Worm (Caenorhabditis elegans) whole organism, L1 larva: ENCODE measurements around the gene lin-45.

Experiments used
- C04F5.9 ChIP-seq: sonication (generic microtip); optimal IDR thresholded peaks from 2 replicates; lab custom pipeline; 2016; ENCODE audit warnings: missing genetic modification characterization, missing compliant biosample characterization
- C16A3.4 ChIP-seq: fragments of 150-350 bp; optimal IDR thresholded peaks from 2 replicates; lab custom pipeline; 2014; ENCODE audit warnings: missing biosample characterization, missing genetic modification characterization
- F16B12.6 ChIP-seq: fragments of 150-350 bp; optimal IDR thresholded peaks from 2 replicates; lab custom pipeline; 2014; ENCODE audit warnings: missing biosample characterization, missing genetic modification characterization
- Y116A8C.19 ChIP-seq: sonication (generic microtip); optimal IDR thresholded peaks from 2 replicates; lab custom pipeline; 2016; ENCODE audit warnings: missing compliant biosample characterization, missing genetic modification characterization, borderline replicate concordance
- alr-1 ChIP-seq: fragments of 200-800 bp; sonication (Bioruptor generic); optimal IDR thresholded peaks from 2 replicates; lab custom pipeline; 2018; ENCODE audit warnings: borderline replicate concordance, mild to moderate bottlenecking, missing genetic modification characterization, missing compliant biosample characterization
- aly-2 ChIP-seq: fragments of 150-350 bp; optimal IDR thresholded peaks from 2 replicates; lab custom pipeline; 2014; ENCODE audit warnings: missing biosample characterization, missing genetic modification characterization
- ama-1 ChIP-seq: fragments of 150-350 bp; optimal IDR thresholded peaks from 2 replicates; lab custom pipeline; 2014
- ceh-63 ChIP-seq: fragments of 200-800 bp; sonication (Bioruptor generic); optimal IDR thresholded peaks from 2 replicates; lab custom pipeline; 2018; ENCODE audit warnings: mild to moderate bottlenecking, missing genetic modification characterization, missing compliant biosample characterization
- ceh-8 ChIP-seq: fragments of 200-800 bp; sonication (Bioruptor generic); optimal IDR thresholded peaks from 2 replicates; lab custom pipeline; 2018; ENCODE audit warnings: mild to moderate bottlenecking, missing genetic modification characterization, moderate library complexity, missing compliant biosample characterization
- ceh-82 ChIP-seq, 3 experiments: fragments of 150-350 bp in 1 of 3; sonication (generic microtip) in 2 of 3; optimal IDR thresholded peaks; 2 replicates each; lab custom pipeline; 2014 to 2017; ENCODE audit warnings: missing biosample characterization in 3 of 3, missing genetic modification characterization in 3 of 3
- ceh-88 ChIP-seq: fragments of 200-800 bp; sonication (Bioruptor generic); IDR thresholded peaks from 2 replicates; pipeline ENCODE4 v1.3.6; 2022; ENCODE audit warnings: missing genetic modification characterization, missing compliant biosample characterization
- dpl-1 ChIP-seq, 3 experiments: fragments of 150-350 bp in 2 of 3; sonication (generic microtip) in 1 of 3; optimal IDR thresholded peaks; 2 replicates each; lab custom pipeline; 2014 to 2017; ENCODE audit warnings: missing biosample characterization in 3 of 3, missing genetic modification characterization in 3 of 3, missing genetic modification reagents in 3 of 3
- efl-1 ChIP-seq, 4 experiments: fragments of 150-350 bp; optimal IDR thresholded peaks in 3 of 4; peaks in 1 of 4; 1 replicate in 1 of 4; 2 replicates in 3 of 4; lab custom pipeline; 2014; ENCODE audit warnings: missing biosample characterization in 2 of 4, missing genetic modification characterization in 2 of 4, missing genetic modification reagents in 2 of 4
- efl-3 ChIP-seq: fragments of 200-800 bp; sonication (Bioruptor generic); optimal IDR thresholded peaks from 2 replicates; lab custom pipeline; 2018; ENCODE audit warnings: mild to moderate bottlenecking, missing genetic modification characterization, missing compliant biosample characterization
- egl-13 ChIP-seq: sonication (generic microtip); optimal IDR thresholded peaks from 2 replicates; lab custom pipeline; 2016; ENCODE audit warnings: missing genotype, missing genetic modification reagents, missing genetic modification characterization, missing compliant biosample characterization
- egl-27 ChIP-seq, 2 experiments: fragments of 150-350 bp in 1 of 2; sonication (generic microtip); optimal IDR thresholded peaks; 3 replicates each; lab custom pipeline; 2017 to 2018; ENCODE audit warnings: missing biosample characterization in 2 of 2, missing genetic modification characterization in 2 of 2, missing genetic modification reagents in 2 of 2
- elt-3 ChIP-seq, 6 experiments: fragments of 150-350 bp in 1 of 6; sonication (generic microtip); optimal IDR thresholded peaks; 2 replicates each; lab custom pipeline; 2017 to 2018; ENCODE audit warnings: missing biosample characterization in 6 of 6, missing genetic modification characterization in 6 of 6, inconsistent platforms in 1 of 6
- fkh-10 ChIP-seq: sonication (generic microtip); optimal IDR thresholded peaks from 2 replicates; lab custom pipeline; 2017; ENCODE audit warnings: missing biosample characterization, missing genetic modification reagents, missing genetic modification characterization
- fkh-8 ChIP-seq: sonication (generic microtip); optimal IDR thresholded peaks from 2 replicates; lab custom pipeline; 2016; ENCODE audit warnings: mild to moderate bottlenecking, missing genetic modification characterization, missing compliant biosample characterization
- fos-1 ChIP-seq: fragments of 150-350 bp; optimal IDR thresholded peaks from 2 replicates; lab custom pipeline; 2014; ENCODE audit warnings: missing biosample characterization, missing genetic modification characterization
- grh-1 ChIP-seq: fragments of 200-800 bp; sonication (Bioruptor generic); IDR thresholded peaks from 2 replicates; pipeline ENCODE4 v1.3.6; 2022; ENCODE audit warnings: missing genetic modification reagents, missing genetic modification characterization, missing compliant biosample characterization
- hlh-17 ChIP-seq: fragments of 200-800 bp; sonication (Bioruptor generic); optimal IDR thresholded peaks from 2 replicates; lab custom pipeline; 2018; ENCODE audit warnings: missing genetic modification characterization, mild to moderate bottlenecking, missing compliant biosample characterization, moderate library complexity, borderline replicate concordance
- hlh-4 ChIP-seq: sonication (generic microtip); optimal IDR thresholded peaks from 2 replicates; lab custom pipeline; 2016; ENCODE audit warnings: mild to moderate bottlenecking, missing genetic modification characterization, missing compliant biosample characterization
- isw-1 ChIP-seq: fragments of 200-800 bp; sonication (Bioruptor generic); IDR thresholded peaks from 2 replicates; pipeline ENCODE4 v1.3.6; 2022; ENCODE audit warnings: missing genetic modification characterization, missing compliant biosample characterization
- lin-15B ChIP-seq: fragments of 150-350 bp; sonication (generic microtip); optimal IDR thresholded peaks from 3 replicates; lab custom pipeline; 2014; ENCODE audit warnings: missing biosample characterization, missing genetic modification characterization
- lin-39 ChIP-seq: fragments of 150-350 bp; optimal IDR thresholded peaks from 2 replicates; lab custom pipeline; 2014; ENCODE audit warnings: missing biosample characterization, missing genetic modification reagents, missing genetic modification characterization
- lir-3 ChIP-seq: sonication (generic microtip); optimal IDR thresholded peaks from 2 replicates; lab custom pipeline; 2016; ENCODE audit warnings: mild to moderate bottlenecking, missing genetic modification characterization, moderate library complexity, missing compliant biosample characterization; ENCODE audit not compliant: poor library complexity
- nhr-11 ChIP-seq: fragments of 150-350 bp; optimal IDR thresholded peaks from 2 replicates; lab custom pipeline; 2014; ENCODE audit warnings: missing biosample characterization, missing genetic modification characterization
- nhr-12 ChIP-seq: sonication (generic microtip); optimal IDR thresholded peaks from 2 replicates; lab custom pipeline; 2017; ENCODE audit warnings: missing biosample characterization, missing genetic modification characterization
- nhr-19 ChIP-seq: fragments of 200-800 bp; sonication (Bioruptor generic); conservative IDR thresholded peaks from 2 replicates; pipeline ENCODE4 v1.3.6; 2022; ENCODE audit warnings: missing genetic modification characterization, missing compliant biosample characterization
- nhr-20 ChIP-seq: sonication (generic microtip); optimal IDR thresholded peaks from 2 replicates; lab custom pipeline; 2016; ENCODE audit warnings: mild to moderate bottlenecking, missing genetic modification characterization, missing compliant biosample characterization
- nhr-237 ChIP-seq: fragments of 150-350 bp; optimal IDR thresholded peaks from 2 replicates; lab custom pipeline; 2014; ENCODE audit warnings: missing biosample characterization, missing genetic modification characterization
- nhr-47 ChIP-seq: sonication (generic microtip); optimal IDR thresholded peaks from 2 replicates; lab custom pipeline; 2016; ENCODE audit warnings: mild to moderate bottlenecking, missing genetic modification characterization, moderate library complexity, missing compliant biosample characterization
- nhr-71 ChIP-seq: sonication (generic microtip); optimal IDR thresholded peaks from 2 replicates; lab custom pipeline; 2016; ENCODE audit warnings: mild to moderate bottlenecking, missing genetic modification characterization, moderate library complexity, missing compliant biosample characterization
- nhr-77 ChIP-seq: fragments of 150-350 bp; optimal IDR thresholded peaks from 2 replicates; lab custom pipeline; 2014; ENCODE audit warnings: missing biosample characterization, missing genetic modification characterization
- nhr-84 ChIP-seq: sonication (generic microtip); optimal IDR thresholded peaks from 2 replicates; lab custom pipeline; 2017; ENCODE audit warnings: missing biosample characterization, missing genetic modification characterization
- nhr-85 ChIP-seq: sonication (generic microtip); peaks from one replicate; lab custom pipeline; 2016; ENCODE audit warnings: missing genetic modification characterization, inconsistent platforms, missing compliant biosample characterization
- pag-3 ChIP-seq: sonication (generic microtip); optimal IDR thresholded peaks from 2 replicates; lab custom pipeline; 2017; ENCODE audit warnings: missing genetic modification characterization, mild to moderate bottlenecking, missing compliant biosample characterization, antibody characterized with exemption, borderline replicate concordance; ENCODE audit not compliant: insufficient read depth
- pqm-1 ChIP-seq: sonication (generic microtip); optimal IDR thresholded peaks from 3 replicates; lab custom pipeline; 2017; ENCODE audit warnings: missing biosample characterization, missing genetic modification characterization
- snu-23 ChIP-seq: sonication (generic microtip); optimal IDR thresholded peaks from 2 replicates; lab custom pipeline; 2016; ENCODE audit warnings: missing genetic modification characterization, missing compliant biosample characterization
- sox-4 ChIP-seq: sonication (generic microtip); optimal IDR thresholded peaks from 2 replicates; lab custom pipeline; 2016; ENCODE audit warnings: missing genetic modification characterization, missing compliant biosample characterization
- sptf-1 ChIP-seq: fragments of 150-350 bp; optimal IDR thresholded peaks from 2 replicates; lab custom pipeline; 2014; ENCODE audit warnings: missing biosample characterization, missing genetic modification characterization
- unc-130 ChIP-seq: fragments of 150-350 bp; optimal IDR thresholded peaks from 2 replicates; lab custom pipeline; 2017; ENCODE audit warnings: missing biosample characterization, missing genetic modification characterization, inconsistent platforms
- unc-62 ChIP-seq: fragments of 150-350 bp; optimal IDR thresholded peaks from 2 replicates; lab custom pipeline; 2014; ENCODE audit warnings: missing biosample characterization, missing genetic modification reagents, missing genetic modification characterization
- xbp-1 ChIP-seq: sonication (generic microtip); optimal IDR thresholded peaks from 2 replicates; lab custom pipeline; 2016; ENCODE audit warnings: missing genetic modification characterization, missing compliant biosample characterization
- zip-4 ChIP-seq: fragments of 200-800 bp; sonication (Bioruptor generic); optimal IDR thresholded peaks from 2 replicates; lab custom pipeline; 2018; ENCODE audit warnings: mild to moderate bottlenecking, missing genetic modification characterization, moderate library complexity, missing compliant biosample characterization

lin-45 gene

ce11 chrIV:6757614-6758013 is 9.2 kb upstream of the lin-45 start:
- TF ChIP-seq sox-4 (tag; lab: Kevin White, UChicago) (no peak), hlh-4 (tag; lab: Kevin White, UChicago) (no peak), ceh-8 (GFP tag; lab: Kevin White, UChicago) (no peak)

ce11 chrIV:6757011-6757410 is 8.6 kb upstream of the lin-45 start, which contains the start of gene usp-4:
Gene usp-4, plus strand, starts transcription at chrIV:6757311.
- TF ChIP-seq C16A3.4 (tag; lab: Kevin White, UChicago) (no peak), lin-15B (tag; lab: Kevin White, UChicago) (no peak), nhr-11 (tag; lab: Kevin White, UChicago) (no peak), ceh-82 (tag; optimal IDR thresholded peaks at IDR 0.05; lab: Kevin White, UChicago) (no peak), F16B12.6 (tag; lab: Kevin White, UChicago) (no peak), aly-2 (tag; lab: Kevin White, UChicago) (no peak), nhr-19 (GFP tag; lab: Robert Waterston, UW) (no peak), lir-3 (tag; lab: Kevin White, UChicago) (no peak), ama-1 (lab: Kevin White, UChicago) (no peak), snu-23 (no peak), ceh-8 (GFP tag; lab: Kevin White, UChicago) (no peak), unc-62 (GFP tag; lab: Kevin White, UChicago) (no peak), alr-1 (no peak), elt-3 (tag; optimal IDR thresholded peaks at IDR 0.05; lab: Kevin White, UChicago) (no peak), fos-1 (tag; lab: Kevin White, UChicago) (no peak), C04F5.9 (tag; lab: Kevin White, UChicago) (no peak), lin-39 (tag; lab: Kevin White, UChicago) (no peak), nhr-47 (no peak), Y116A8C.19 (no peak)

ce11 chrIV:6756374-6756773 is 8.0 kb upstream of the lin-45 start:
- peak; percentile 78 for TF ChIP-seq nhr-85
- no peak for TF ChIP-seq unc-62 (GFP tag; lab: Kevin White, UChicago)
- TF ChIP-seq efl-1 (optimal IDR thresholded peaks at IDR 0.05; lab: Kevin White, UChicago), result peak; percentile 80 to 87
- TF ChIP-seq efl-1 (GFP tag; optimal IDR thresholded peaks at IDR 0.05 in 1 of 2; lab: Kevin White, UChicago), result peak; percentile 71 to 96
- TF ChIP-seq hlh-4 (tag; lab: Kevin White, UChicago), result no peak
- peak; percentile 88 for TF ChIP-seq egl-13
- TF ChIP-seq hlh-17 (GFP tag; lab: Kevin White, UChicago), result no peak
- peak; percentile 76 to 89 (median 84) for TF ChIP-seq ceh-82 (tag; optimal IDR thresholded peaks at IDR 0.05; lab: Kevin White, UChicago)
- TF ChIP-seq lir-3 (tag; lab: Kevin White, UChicago), result peak; percentile 75
- no peak for TF ChIP-seq nhr-12
- peak; percentile 88 for TF ChIP-seq nhr-20
- peak; percentile 84 for TF ChIP-seq xbp-1 (tag; lab: Kevin White, UChicago)
- peak; percentile 30 for TF ChIP-seq aly-2 (tag; lab: Kevin White, UChicago)
- TF ChIP-seq fkh-8 (tag; lab: Kevin White, UChicago), result peak; percentile 93
- no peak for TF ChIP-seq ceh-63 (GFP tag; lab: Kevin White, UChicago)
- TF ChIP-seq nhr-237, result peak; percentile 69
- TF ChIP-seq unc-130, result peak; percentile 54
- TF ChIP-seq efl-3, result no peak
- peak; percentile 83 for TF ChIP-seq fkh-10
- TF ChIP-seq grh-1 (GFP tag; lab: Robert Waterston, UW), result peak; percentile 41; the same call in 1 of the 2 replicates
- peak; percentile 37 for TF ChIP-seq ama-1 (lab: Kevin White, UChicago)
- TF ChIP-seq nhr-84 (tag; lab: Kevin White, UChicago), result no peak
- peak; percentile 92 for TF ChIP-seq nhr-71 (tag; lab: Kevin White, UChicago)
- peak; percentile 52 for TF ChIP-seq lin-15B (tag; lab: Kevin White, UChicago)
- peak; percentile 68 for TF ChIP-seq zip-4
- no peak for TF ChIP-seq pag-3
- TF ChIP-seq nhr-47, result peak; percentile 91
- TF ChIP-seq dpl-1 (GFP tag; optimal IDR thresholded peaks at IDR 0.05; lab: Kevin White, UChicago), result peak; percentile 71 to 82 (median 75)
- no peak for TF ChIP-seq sptf-1 (tag; lab: Kevin White, UChicago)
- TF ChIP-seq pqm-1 (tag; lab: Kevin White, UChicago), result peak; percentile 71
- peak; percentile 21 for TF ChIP-seq lin-39 (tag; lab: Kevin White, UChicago)
- peak; percentile 77 for TF ChIP-seq nhr-77
- peak; percentile 71 for TF ChIP-seq isw-1 (GFP tag; lab: Robert Waterston, UW)
- TF ChIP-seq Y116A8C.19, result peak; percentile 3
- no peak; the same call in 1 of the 2 replicates for TF ChIP-seq ceh-88 (GFP tag; lab: Robert Waterston, UW)
- no peak for TF ChIP-seq egl-27 (tag; optimal IDR thresholded peaks at IDR 0.05; lab: Kevin White, UChicago)
